Fruit fly (Drosophila melanogaster) whole organism, embryonic: Measurements from ENCODE around the gene Kap3.

Source experiments
- Antp ChIP-seq: fragments of 200-800 bp; sonication (Bioruptor generic); optimal IDR thresholded peaks from 3 replicates; lab custom pipeline; 2016; ENCODE audit warnings: missing biosample characterization, missing genetic modification characterization
- Blimp-1 ChIP-seq: fragments of 200-800 bp; sonication (Bioruptor generic); optimal IDR thresholded peaks from 3 replicates; lab custom pipeline; 2018; ENCODE audit warnings: missing biosample characterization, missing genetic modification characterization, mild to moderate bottlenecking, moderate library complexity, missing genetic modification reagents
- CG10267 ChIP-seq: fragments of 200-800 bp; sonication (Bioruptor generic); optimal IDR thresholded peaks from 2 replicates; lab custom pipeline; 2018; ENCODE audit warnings: missing biosample characterization, mild to moderate bottlenecking, missing genetic modification characterization, moderate library complexity
- CG11504 ChIP-seq: fragments of 200-800 bp; sonication (Bioruptor generic); optimal IDR thresholded peaks from 3 replicates; lab custom pipeline; 2019; ENCODE audit warnings: missing biosample characterization, mild to moderate bottlenecking, missing genetic modification characterization, moderate library complexity
- CG12391 ChIP-seq: fragments of 200-800 bp; sonication (Bioruptor generic); optimal IDR thresholded peaks from 3 replicates; lab custom pipeline; 2018; ENCODE audit warnings: missing biosample characterization, mild to moderate bottlenecking, missing genetic modification characterization, moderate library complexity
- CG13296 ChIP-seq: fragments of 200-800 bp; sonication (Bioruptor generic); optimal IDR thresholded peaks from 3 replicates; lab custom pipeline; 2018; ENCODE audit warnings: missing biosample characterization, mild to moderate bottlenecking, missing genetic modification characterization
- CG14965 ChIP-seq: fragments of 200-800 bp; sonication (Bioruptor generic); optimal IDR thresholded peaks from 2 replicates; lab custom pipeline; 2016; ENCODE audit warnings: missing biosample characterization, missing genetic modification characterization, borderline replicate concordance
- CG17385 ChIP-seq: fragments of 200-800 bp; sonication (Bioruptor generic); optimal IDR thresholded peaks from 3 replicates; lab custom pipeline; 2018; ENCODE audit warnings: missing biosample characterization, mild to moderate bottlenecking, missing genetic modification characterization
- CG17568 ChIP-seq: fragments of 200-800 bp; sonication (Bioruptor generic); optimal IDR thresholded peaks from 2 replicates; lab custom pipeline; 2018; ENCODE audit warnings: missing biosample characterization, mild to moderate bottlenecking, missing genetic modification characterization, moderate library complexity
- CG18476 ChIP-seq: fragments of 200-800 bp; sonication (Bioruptor generic); optimal IDR thresholded peaks from 2 replicates; lab custom pipeline; 2016; ENCODE audit warnings: missing biosample characterization, mild to moderate bottlenecking, missing genetic modification characterization
- CG30431 ChIP-seq: fragments of 200-800 bp; sonication (Bioruptor generic); optimal IDR thresholded peaks from 2 replicates; lab custom pipeline; 2017; ENCODE audit warnings: missing biosample characterization, missing genetic modification characterization
- CG3726 ChIP-seq: fragments of 200-800 bp; sonication (Bioruptor generic); IDR thresholded peaks from 3 replicates; pipeline ENCODE4, ENCODE4 v1.3.6; 2022; ENCODE audit warnings: missing biosample characterization, missing genetic modification characterization
- CG3838 ChIP-seq: fragments of 200-800 bp; sonication (Bioruptor generic); optimal IDR thresholded peaks from 3 replicates; lab custom pipeline; 2016; ENCODE audit warnings: missing biosample characterization, missing genetic modification characterization
- CG4854 ChIP-seq: fragments of 200-800 bp; sonication (Bioruptor generic); optimal IDR thresholded peaks from 2 replicates; lab custom pipeline; 2016; ENCODE audit warnings: missing biosample characterization, missing genetic modification characterization, inconsistent platforms
- CG7745 ChIP-seq: fragments of 200-800 bp; sonication (Bioruptor generic); optimal IDR thresholded peaks from 2 replicates; lab custom pipeline; 2018; ENCODE audit warnings: missing biosample characterization, mild to moderate bottlenecking, missing genetic modification characterization, moderate library complexity
- CG8359 ChIP-seq: fragments of 200-800 bp; sonication (Bioruptor generic); optimal IDR thresholded peaks from 2 replicates; lab custom pipeline; 2017; ENCODE audit warnings: missing biosample characterization, mild to moderate bottlenecking, missing genetic modification characterization, borderline replicate concordance
- CG8765 ChIP-seq: fragments of 200-800 bp; sonication (Bioruptor generic); IDR thresholded peaks from 2 replicates; pipeline ENCODE4 v1.3.6; 2022; ENCODE audit warnings: missing biosample characterization, missing genetic modification characterization
- Dip3 ChIP-seq: fragments of 200-800 bp; sonication (Bioruptor generic); optimal IDR thresholded peaks from 3 replicates; lab custom pipeline; 2016; ENCODE audit warnings: missing biosample characterization, missing genetic modification characterization
- Fer3 ChIP-seq: fragments of 200-800 bp; sonication (Bioruptor generic); optimal IDR thresholded peaks from 2 replicates; lab custom pipeline; 2018; ENCODE audit warnings: missing biosample characterization, mild to moderate bottlenecking, missing genetic modification characterization, moderate library complexity
- HHEX ChIP-seq: fragments of 200-800 bp; sonication (Bioruptor generic); optimal IDR thresholded peaks from 3 replicates; lab custom pipeline; 2017; ENCODE audit warnings: missing biosample characterization, mild to moderate bottlenecking, missing genetic modification characterization, missing genetic modification reagents
- NC2β ChIP-seq: fragments of 200-800 bp; sonication (Bioruptor generic); optimal IDR thresholded peaks from 2 replicates; lab custom pipeline; 2016; ENCODE audit warnings: missing biosample characterization, missing genetic modification characterization
- Neu2 ChIP-seq: fragments of 200-800 bp; sonication (Bioruptor generic); optimal IDR thresholded peaks from 3 replicates; lab custom pipeline; 2016; ENCODE audit warnings: missing biosample characterization, missing genetic modification characterization, borderline replicate concordance
- Oaz ChIP-seq: fragments of 200-800 bp; sonication (Bioruptor generic); IDR thresholded peaks from 2 replicates; pipeline ENCODE4 v1.3.6; 2022; ENCODE audit warnings: missing biosample characterization, missing genetic modification characterization
- Scr ChIP-seq: fragments of 200-800 bp; sonication (Bioruptor generic); IDR thresholded peaks from 2 replicates; pipeline ENCODE4 v1.3.6; 2022; ENCODE audit warnings: missing biosample characterization, missing genetic modification characterization; ENCODE audit not compliant: partially characterized antibody
- Tbp ChIP-seq: fragments of >200 bp; optimal IDR thresholded peaks from 2 replicates; lab custom pipeline; 2018; ENCODE audit warnings: missing biosample characterization, missing genetic modification characterization
- Vsx1 ChIP-seq: fragments of 200-800 bp; sonication (Bioruptor generic); optimal IDR thresholded peaks from 2 replicates; lab custom pipeline; 2017; ENCODE audit warnings: missing biosample characterization, mild to moderate bottlenecking, missing genetic modification characterization, missing genetic modification reagents
- ato ChIP-seq: fragments of 200-800 bp; sonication (Bioruptor generic); IDR thresholded peaks from 2 replicates; pipeline ENCODE4 v1.3.6; 2022; ENCODE audit warnings: missing biosample characterization, missing genetic modification characterization; ENCODE audit not compliant: partially characterized antibody
- chinmo ChIP-seq: fragments of 200-800 bp; sonication (Bioruptor generic); IDR thresholded peaks from 4 replicates; pipeline ENCODE4 v1.3.6; 2022; ENCODE audit warnings: missing biosample characterization, missing genetic modification characterization; ENCODE audit not compliant: partially characterized antibody
- chm ChIP-seq: fragments of 200-800 bp; sonication (Bioruptor generic); IDR thresholded peaks from 2 replicates; pipeline ENCODE4 v1.3.6; 2022; ENCODE audit warnings: missing biosample characterization, missing genetic modification characterization
- disco-r ChIP-seq: fragments of 200-800 bp; sonication (Bioruptor generic); optimal IDR thresholded peaks from 2 replicates; lab custom pipeline; 2016; ENCODE audit warnings: missing biosample characterization, missing genetic modification characterization
- hbn ChIP-seq: fragments of 200-800 bp; sonication (Bioruptor generic); IDR thresholded peaks from 2 replicates; pipeline ENCODE4 v1.3.6; 2022; ENCODE audit warnings: missing biosample characterization, missing genetic modification characterization; ENCODE audit not compliant: partially characterized antibody
- jigr1 ChIP-seq: fragments of 200-800 bp; sonication (Bioruptor generic); IDR thresholded peaks from 3 replicates; pipeline ENCODE4 v1.3.6; 2022; ENCODE audit warnings: missing biosample characterization, missing genetic modification characterization
- knrl ChIP-seq: fragments of 200-800 bp; sonication (Bioruptor generic); IDR thresholded peaks from 3 replicates; pipeline ENCODE4 v1.3.6; 2022; ENCODE audit warnings: missing biosample characterization, missing genetic modification characterization; ENCODE audit not compliant: partially characterized antibody
- lilli ChIP-seq: fragments of 200-800 bp; sonication (Bioruptor generic); optimal IDR thresholded peaks from 3 replicates; lab custom pipeline; 2016; ENCODE audit warnings: missing biosample characterization, missing genetic modification characterization
- oc ChIP-seq: fragments of 200-800 bp; sonication (Bioruptor generic); optimal IDR thresholded peaks from 2 replicates; lab custom pipeline; 2018; ENCODE audit warnings: missing biosample characterization, mild to moderate bottlenecking, missing genetic modification characterization, moderate library complexity
- repo ChIP-seq: fragments of 200-800 bp; sonication (Bioruptor generic); optimal IDR thresholded peaks from 2 replicates; lab custom pipeline; 2016; ENCODE audit warnings: missing biosample characterization, missing genetic modification characterization
- schlank ChIP-seq: fragments of 200-800 bp; sonication (Bioruptor generic); optimal IDR thresholded peaks from 2 replicates; lab custom pipeline; 2018; ENCODE audit warnings: missing biosample characterization, mild to moderate bottlenecking, missing genetic modification characterization
- sens-2 ChIP-seq: fragments of 200-800 bp; sonication (Bioruptor generic); IDR thresholded peaks from 2 replicates; pipeline ENCODE4 v1.3.6; 2022; ENCODE audit warnings: missing biosample characterization, missing genetic modification characterization
- tio ChIP-seq: fragments of 200-800 bp; sonication (Bioruptor generic); optimal IDR thresholded peaks from 2 replicates; lab custom pipeline; 2017; ENCODE audit warnings: missing biosample characterization, missing genetic modification characterization, inconsistent platforms
- z ChIP-seq: fragments of 200-800 bp; sonication (Bioruptor generic); IDR thresholded peaks from 3 replicates; pipeline ENCODE4 v1.3.6; 2022; ENCODE audit warnings: missing biosample characterization, missing genetic modification characterization
- zfh2 ChIP-seq: fragments of 200-800 bp; sonication (Bioruptor generic); optimal IDR thresholded peaks from 2 replicates; lab custom pipeline; 2016; ENCODE audit warnings: missing biosample characterization, missing genetic modification characterization

Kap3 gene

DNA sequence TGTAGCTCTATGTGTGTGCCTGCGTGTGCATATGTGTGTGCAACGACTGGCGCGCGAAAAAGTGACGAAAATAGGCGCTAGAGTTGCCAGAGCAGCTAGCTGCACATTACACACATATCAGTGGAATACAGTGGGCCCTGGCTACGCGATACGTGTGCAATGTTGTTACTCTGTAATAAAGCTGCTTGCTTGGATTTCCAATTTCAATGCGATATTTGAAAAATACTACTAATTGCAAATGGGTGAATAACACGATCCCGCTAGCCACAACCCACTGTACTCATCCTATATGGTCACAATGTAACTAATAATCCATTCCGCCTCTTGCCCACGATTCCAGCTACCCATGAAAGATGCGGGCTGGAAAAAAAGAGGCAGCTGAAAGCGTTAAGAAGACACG is 11.5 kb upstream of the Kap3 start (continued):
- no peak for TF ChIP-seq tio (GFP tag; lab: Kevin White, UChicago)
- TF ChIP-seq zfh2 (GFP tag; lab: Kevin White, UChicago): peak; percentile 92
- no peak for TF ChIP-seq CG7745
- TF ChIP-seq lilli (GFP tag; lab: Kevin White, UChicago): peak; percentile 94
- peak; percentile 92 for TF ChIP-seq CG3726
- TF ChIP-seq jigr1 (GFP tag; lab: Robert Waterston, UW): peak; percentile 90
- TF ChIP-seq knrl: no peak
- peak; percentile 97 for TF ChIP-seq chm (GFP tag; lab: Robert Waterston, UW)
- TF ChIP-seq Blimp-1 (GFP tag; lab: Kevin White, UChicago): peak; percentile 86
- peak; percentile 92 for TF ChIP-seq Fer3
- peak; percentile 66 for TF ChIP-seq Neu2 (GFP tag; lab: Kevin White, UChicago)
- no peak for TF ChIP-seq ato
- TF ChIP-seq Antp: peak; percentile 97
- TF ChIP-seq CG12391: peak; percentile 89
- peak; percentile 93 for TF ChIP-seq sens-2 (GFP tag; lab: Robert Waterston, UW)
- no peak for TF ChIP-seq CG17568
- peak; percentile 90 for TF ChIP-seq Oaz (GFP tag; lab: Robert Waterston, UW)
- TF ChIP-seq hbn: no peak
- peak; percentile 53 for TF ChIP-seq CG14965
- peak; percentile 88 for TF ChIP-seq NC2β (GFP tag; lab: Kevin White, UChicago)
- peak; percentile 92 for TF ChIP-seq CG11504 (tag; lab: Kevin White, UChicago)
- no peak for TF ChIP-seq Vsx1
- peak; percentile 92 for TF ChIP-seq oc
- peak; percentile 85 for TF ChIP-seq CG4854
- TF ChIP-seq Tbp (GFP tag; lab: Kevin White, UChicago): no peak
- peak; percentile 88 for TF ChIP-seq schlank (tag; lab: Kevin White, UChicago)
- TF ChIP-seq CG8359 (GFP tag; lab: Kevin White, UChicago): peak; percentile 72
- TF ChIP-seq chinmo (GFP tag; lab: Robert Waterston, UW): no peak
- no peak for TF ChIP-seq Scr (GFP tag; lab: Robert Waterston, UW)
- peak; percentile 92 for TF ChIP-seq HHEX (GFP tag; lab: Kevin White, UChicago)
- peak; percentile 89 for TF ChIP-seq repo (GFP tag; lab: Kevin White, UChicago)
- TF ChIP-seq CG18476: peak; percentile 85
- peak; percentile 93 for TF ChIP-seq Dip3 (GFP tag; lab: Kevin White, UChicago)
- TF ChIP-seq z (GFP tag; lab: Robert Waterston, UW): peak; percentile 65; the same call in 2 of the 3 replicates
- TF ChIP-seq disco-r (GFP tag; lab: Kevin White, UChicago): peak; percentile 88
- peak; percentile 93 for TF ChIP-seq CG30431
- TF ChIP-seq CG13296: peak; percentile 92
- TF ChIP-seq CG3838: peak; percentile 77
- peak; percentile 89 for TF ChIP-seq CG17385
- TF ChIP-seq CG10267: peak; percentile 72
- TF ChIP-seq CG8765: peak; percentile 93
